Worm (Caenorhabditis elegans) whole organism, young adult: ENCODE data around the gene polq-1.

Source experiments
- F22D6.2 ChIP-seq: sonication (generic microtip); optimal IDR thresholded peaks from 2 replicates; lab custom pipeline; 2016; ENCODE audit warnings: mild to moderate bottlenecking, missing genetic modification characterization, missing compliant biosample characterization
- F23B12.7 ChIP-seq: sonication (generic microtip); optimal IDR thresholded peaks from 2 replicates; lab custom pipeline; 2017; ENCODE audit warnings: missing genetic modification characterization, mild to moderate bottlenecking, missing compliant biosample characterization, antibody characterized with exemption, moderate library complexity; ENCODE audit not compliant: insufficient read depth
- F37B4.10 ChIP-seq: fragments of 200-800 bp; sonication (Bioruptor generic); IDR thresholded peaks from 2 replicates; pipeline ENCODE4 v1.3.6; 2022; ENCODE audit warnings: missing genetic modification characterization, missing compliant biosample characterization
- F57A8.1 ChIP-seq: fragments of 200-800 bp; sonication (Bioruptor generic); optimal IDR thresholded peaks from 2 replicates; lab custom pipeline; 2018; ENCODE audit warnings: mild to moderate bottlenecking, missing genetic modification characterization, moderate library complexity, missing compliant biosample characterization
- F57C9.4 ChIP-seq: sonication (generic microtip); optimal IDR thresholded peaks from 2 replicates; lab custom pipeline; 2017; ENCODE audit warnings: mild to moderate bottlenecking, missing genetic modification characterization, missing compliant biosample characterization
- T07F8.4 ChIP-seq: sonication (generic microtip); optimal IDR thresholded peaks from 2 replicates; lab custom pipeline; 2016; ENCODE audit warnings: mild to moderate bottlenecking, missing genetic modification characterization, moderate library complexity, missing compliant biosample characterization
- T26A5.8 ChIP-seq: sonication (generic microtip); optimal IDR thresholded peaks from 2 replicates; lab custom pipeline; 2016; ENCODE audit warnings: missing genetic modification characterization, missing compliant biosample characterization
- Y53F4B.3 ChIP-seq: fragments of 200-800 bp; sonication (Bioruptor generic); IDR thresholded peaks from 2 replicates; pipeline ENCODE4 v1.3.6; 2022; ENCODE audit warnings: missing genetic modification reagents, missing genetic modification characterization, missing compliant biosample characterization
- Y67H2A.10 ChIP-seq: fragments of 200-800 bp; sonication (Bioruptor generic); conservative IDR thresholded peaks from 2 replicates; pipeline ENCODE4 v1.3.6; 2022; ENCODE audit warnings: missing genetic modification reagents, missing genetic modification characterization, missing compliant biosample characterization
- Y95B8A.8 ChIP-seq: fragments of 200-800 bp; sonication (Bioruptor generic); IDR thresholded peaks from 2 replicates; pipeline ENCODE4 v1.3.6; 2022; ENCODE audit warnings: missing genetic modification reagents, missing genetic modification characterization, missing compliant biosample characterization
- ama-1 ChIP-seq, 3 experiments: fragments of 150-350 bp in 1 of 3; sonication (generic microtip) in 2 of 3; optimal IDR thresholded peaks; 2 replicates each; lab custom pipeline; 2014 to 2018; ENCODE audit warnings: missing biosample characterization in 2 of 3, missing genetic modification characterization in 2 of 3, missing genetic modification reagents in 2 of 3
- aptf-2 ChIP-seq: fragments of 200-800 bp; sonication (Bioruptor generic); conservative IDR thresholded peaks from 2 replicates; pipeline ENCODE4 v1.3.6; 2022; ENCODE audit warnings: missing genetic modification reagents, missing genetic modification characterization, missing compliant biosample characterization
- bed-1 ChIP-seq: fragments of 200-800 bp; sonication (Bioruptor generic); IDR thresholded peaks from 2 replicates; pipeline ENCODE4 v1.3.6; 2022; ENCODE audit warnings: missing genetic modification reagents, missing genetic modification characterization, missing compliant biosample characterization
- cebp-2 ChIP-seq: fragments of 200-800 bp; sonication (Bioruptor generic); IDR thresholded peaks from 2 replicates; pipeline ENCODE4 v1.3.6; 2022; ENCODE audit warnings: missing genetic modification characterization, missing compliant biosample characterization
- ceh-27 ChIP-seq: fragments of 200-800 bp; sonication (Bioruptor generic); optimal IDR thresholded peaks from 2 replicates; lab custom pipeline; 2018; ENCODE audit warnings: mild to moderate bottlenecking, missing genetic modification characterization, moderate library complexity, missing compliant biosample characterization
- ceh-91 ChIP-seq: fragments of 200-800 bp; sonication (Bioruptor generic); IDR thresholded peaks from 2 replicates; pipeline ENCODE4 v1.3.6; 2022; ENCODE audit warnings: missing genetic modification reagents, missing genetic modification characterization, missing compliant biosample characterization
- chd-7 ChIP-seq: sonication (generic microtip); optimal IDR thresholded peaks from 2 replicates; lab custom pipeline; 2016; ENCODE audit warnings: mild to moderate bottlenecking, missing genetic modification characterization, moderate library complexity, missing compliant biosample characterization
- egl-44 ChIP-seq: fragments of 200-800 bp; sonication (Bioruptor generic); IDR thresholded peaks from 2 replicates; pipeline ENCODE4 v1.3.6; 2022; ENCODE audit warnings: missing genetic modification reagents, missing genetic modification characterization, missing compliant biosample characterization
- ets-4 ChIP-seq: fragments of 200-800 bp; sonication (Bioruptor generic); optimal IDR thresholded peaks from 2 replicates; lab custom pipeline; 2018; ENCODE audit warnings: mild to moderate bottlenecking, missing genetic modification characterization, missing compliant biosample characterization
- fkh-3 ChIP-seq: sonication (generic microtip); optimal IDR thresholded peaks from 2 replicates; lab custom pipeline; 2016; ENCODE audit warnings: mild to moderate bottlenecking, missing genetic modification characterization, missing compliant biosample characterization
- hmg-1.2 ChIP-seq: fragments of 200-800 bp; sonication (Bioruptor generic); IDR thresholded peaks from 2 replicates; pipeline ENCODE4 v1.3.6; 2022; ENCODE audit warnings: missing genetic modification reagents, missing genetic modification characterization, missing compliant biosample characterization
- hmg-20 ChIP-seq: fragments of 200-800 bp; sonication (Bioruptor generic); IDR thresholded peaks from 2 replicates; pipeline ENCODE4 v1.3.6; 2022; ENCODE audit warnings: missing genetic modification reagents, missing genetic modification characterization, missing compliant biosample characterization
- hrde-1 ChIP-seq: sonication (generic microtip); optimal IDR thresholded peaks from 2 replicates; lab custom pipeline; 2016; ENCODE audit warnings: missing genetic modification characterization, mild to moderate bottlenecking, missing compliant biosample characterization, moderate library complexity, missing genotype, missing genetic modification reagents, borderline replicate concordance
- lag-1 ChIP-seq: fragments of 200-800 bp; sonication (Bioruptor generic); IDR thresholded peaks from 2 replicates; pipeline ENCODE4 v1.3.6; 2022; ENCODE audit warnings: missing genetic modification reagents, missing genetic modification characterization, missing compliant biosample characterization
- let-526 ChIP-seq: fragments of 200-800 bp; sonication (Bioruptor generic); IDR thresholded peaks from 2 replicates; pipeline ENCODE4 v1.3.6; 2022; ENCODE audit warnings: missing genetic modification reagents, missing genetic modification characterization, missing compliant biosample characterization
- let-607 ChIP-seq, 2 experiments: fragments of 200-800 bp in 1 of 2; sonication (Bioruptor generic) in 1 of 2; sonication (generic microtip) in 1 of 2; optimal IDR thresholded peaks; 2 replicates each; lab custom pipeline; 2016 to 2018; ENCODE audit warnings: mild to moderate bottlenecking in 2 of 2, missing compliant biosample characterization in 2 of 2, missing genetic modification characterization in 2 of 2, moderate library complexity in 2 of 2, missing genotype in 1 of 2
- lsl-1 ChIP-seq: fragments of 200-800 bp; sonication (Bioruptor generic); optimal IDR thresholded peaks from 2 replicates; lab custom pipeline; 2018; ENCODE audit warnings: mild to moderate bottlenecking, missing genetic modification characterization, moderate library complexity, missing compliant biosample characterization
- lsy-27 ChIP-seq: sonication (generic microtip); optimal IDR thresholded peaks from 2 replicates; lab custom pipeline; 2017; ENCODE audit warnings: missing genetic modification characterization, mild to moderate bottlenecking, missing compliant biosample characterization, antibody characterized with exemption, missing genotype, borderline replicate concordance; ENCODE audit not compliant: insufficient read depth
- madf-6 ChIP-seq: fragments of 200-800 bp; sonication (Bioruptor generic); IDR thresholded peaks from 2 replicates; pipeline ENCODE4 v1.3.6; 2022; ENCODE audit warnings: missing genetic modification reagents, missing genetic modification characterization, missing compliant biosample characterization
- madf-8 ChIP-seq: fragments of 200-800 bp; sonication (Bioruptor generic); conservative IDR thresholded peaks from 2 replicates; pipeline ENCODE4 v1.3.6; 2022; ENCODE audit warnings: missing genetic modification reagents, missing genetic modification characterization, missing compliant biosample characterization
- nhr-179 ChIP-seq: sonication (generic microtip); optimal IDR thresholded peaks from 2 replicates; lab custom pipeline; 2016; ENCODE audit warnings: mild to moderate bottlenecking, missing genetic modification characterization, missing compliant biosample characterization
- nhr-80 ChIP-seq: sonication (generic microtip); optimal IDR thresholded peaks from 2 replicates; lab custom pipeline; 2016; ENCODE audit warnings: missing genetic modification characterization, missing compliant biosample characterization
- pha-4 ChIP-seq: fragments of 150-350 bp; sonication (generic microtip); optimal IDR thresholded peaks from 2 replicates; lab custom pipeline; 2014; ENCODE audit warnings: missing biosample characterization, missing genetic modification reagents, missing genetic modification characterization
- rec-8 ChIP-seq, 2 experiments: sonication (generic microtip); optimal IDR thresholded peaks; 2 replicates each; lab custom pipeline; 2016; ENCODE audit warnings: mild to moderate bottlenecking in 2 of 2, missing genetic modification characterization in 2 of 2, missing genetic modification reagents in 2 of 2, missing genotype in 2 of 2, missing biosample characterization in 1 of 2, missing compliant biosample characterization in 1 of 2, moderate library complexity in 1 of 2
- repo-1 ChIP-seq: sonication (generic microtip); optimal IDR thresholded peaks from 2 replicates; lab custom pipeline; 2017; ENCODE audit warnings: mild to moderate bottlenecking, missing genetic modification characterization, missing compliant biosample characterization
- rpc-1 ChIP-seq, 2 experiments: fragments of 150-350 bp in 1 of 2; sonication (generic microtip) in 1 of 2; optimal IDR thresholded peaks; 2 replicates each; lab custom pipeline; 2014 to 2018; ENCODE audit warnings: missing biosample characterization in 1 of 2, missing genetic modification characterization in 1 of 2, missing genetic modification reagents in 1 of 2, missing genotype in 1 of 2
- snpc-1.1 ChIP-seq: sonication (generic microtip); optimal IDR thresholded peaks from 2 replicates; lab custom pipeline; 2017; ENCODE audit warnings: missing genetic modification characterization, mild to moderate bottlenecking, missing compliant biosample characterization, antibody characterized with exemption, moderate library complexity, missing genotype, missing genetic modification reagents; ENCODE audit not compliant: insufficient read depth
- snpc-1.3 ChIP-seq: sonication (generic microtip); optimal IDR thresholded peaks from 2 replicates; lab custom pipeline; 2017; ENCODE audit warnings: missing genetic modification characterization, mild to moderate bottlenecking, missing compliant biosample characterization, antibody characterized with exemption, moderate library complexity, missing genotype, missing genetic modification reagents; ENCODE audit not compliant: insufficient read depth
- somi-1 ChIP-seq: fragments of 200-800 bp; sonication (Bioruptor generic); optimal IDR thresholded peaks from 2 replicates; lab custom pipeline; 2018; ENCODE audit warnings: mild to moderate bottlenecking, missing genetic modification characterization, missing compliant biosample characterization
- tbx-9 ChIP-seq: sonication (generic microtip); optimal IDR thresholded peaks from 2 replicates; lab custom pipeline; 2016; ENCODE audit warnings: borderline replicate concordance, missing genetic modification characterization, inconsistent platforms, missing compliant biosample characterization
- tlf-1 ChIP-seq: fragments of 200-800 bp; sonication (Bioruptor generic); optimal IDR thresholded peaks from 2 replicates; lab custom pipeline; 2018; ENCODE audit warnings: mild to moderate bottlenecking, missing genetic modification characterization, missing compliant biosample characterization
- unc-130 ChIP-seq: sonication (generic microtip); optimal IDR thresholded peaks from 2 replicates; lab custom pipeline; 2016; ENCODE audit warnings: missing genetic modification reagents, missing genetic modification characterization, missing compliant biosample characterization
- xnd-1 ChIP-seq: sonication (generic microtip); optimal IDR thresholded peaks from 2 replicates; lab custom pipeline; 2016; ENCODE audit warnings: missing genotype, missing genetic modification reagents, missing genetic modification characterization, missing compliant biosample characterization
- ztf-25 ChIP-seq: fragments of 200-800 bp; sonication (Bioruptor generic); IDR thresholded peaks from 2 replicates; pipeline ENCODE4 v1.3.6; 2022; ENCODE audit warnings: missing genetic modification reagents, missing genetic modification characterization, missing compliant biosample characterization
- ztf-26 ChIP-seq: sonication (generic microtip); optimal IDR thresholded peaks from 2 replicates; lab custom pipeline; 2017; ENCODE audit warnings: missing genetic modification characterization, missing compliant biosample characterization
- ztf-6 ChIP-seq: fragments of 200-800 bp; sonication (Bioruptor generic); IDR thresholded peaks from 2 replicates; pipeline ENCODE4 v1.3.6; 2022; ENCODE audit warnings: missing genetic modification reagents, missing genetic modification characterization, missing compliant biosample characterization

The polq-1 gene

DNA sequence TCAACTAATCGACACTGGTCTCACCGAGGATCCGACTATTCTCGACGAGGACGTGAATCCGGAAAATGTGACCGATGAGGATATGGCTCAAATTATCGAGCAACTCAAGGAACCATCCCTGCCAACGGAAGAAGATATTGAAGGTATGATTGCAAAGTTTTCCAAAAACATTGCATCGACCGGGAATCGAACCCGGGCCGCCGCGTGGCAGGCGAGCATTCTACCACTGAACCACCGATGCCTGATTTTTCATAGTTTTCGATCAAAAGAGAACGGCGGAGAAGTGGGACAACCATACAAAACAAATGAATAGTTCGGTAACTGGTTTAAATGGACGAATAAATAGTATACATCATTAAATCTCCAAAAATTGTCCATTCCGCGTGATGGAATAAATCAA lies 41.1 kb downstream of the polq-1 start (continued):
- TF ChIP-seq egl-44 (GFP tag; lab: Robert Waterston, UW) (no peak; the same call in 1 of the 2 replicates), hmg-20 (GFP tag; lab: Robert Waterston, UW) (no peak), repo-1 (no peak), lag-1 (GFP tag; lab: Robert Waterston, UW) (no peak), F57C9.4 (no peak), somi-1 (GFP tag; lab: Kevin White, UChicago) (no peak), Y53F4B.3 (GFP tag; lab: Robert Waterston, UW) (no peak), xnd-1 (tag; lab: Kevin White, UChicago) (no peak), Y67H2A.10 (GFP tag; lab: Robert Waterston, UW) (no peak), Y95B8A.8 (GFP tag; lab: Robert Waterston, UW) (0 out of 2 replicates have a peak, but pooled peaks have one; percentile 21), madf-6 (GFP tag; lab: Robert Waterston, UW) (peak; percentile 61), lsy-27 (tag; lab: Kevin White, UChicago) (no peak), hmg-1.2 (GFP tag; lab: Robert Waterston, UW) (peak; percentile 72), snpc-1.3 (peak; percentile 75), aptf-2 (GFP tag; lab: Robert Waterston, UW) (no peak), ets-4 (GFP tag; lab: Kevin White, UChicago) (no peak), F37B4.10 (GFP tag; lab: Robert Waterston, UW) (no peak), unc-130 (GFP tag; lab: Kevin White, UChicago) (no peak), ama-1 (optimal IDR thresholded peaks at IDR 0.05; lab: Kevin White, UChicago) (no peak), ama-1 (GFP tag; optimal IDR thresholded peaks at IDR 0.05; lab: Kevin White, UChicago) (peak in 1 of 2 experiments; percentile 48), rpc-1 (optimal IDR thresholded peaks at IDR 0.05; lab: Kevin White, UChicago) (peak; percentile 77), rpc-1 (tag; optimal IDR thresholded peaks at IDR 0.05; lab: Kevin White, UChicago) (peak; percentile 87), let-607 (tag; optimal IDR thresholded peaks at IDR 0.05; lab: Kevin White, UChicago) (peak in 1 of 2 experiments; percentile 43), chd-7 (peak; percentile 71), F57A8.1 (GFP tag; lab: Kevin White, UChicago) (no peak), ceh-27 (no peak), T26A5.8 (tag; lab: Kevin White, UChicago) (no peak), fkh-3 (tag; lab: Kevin White, UChicago) (no peak), nhr-179 (tag; lab: Kevin White, UChicago) (no peak), bed-1 (no peak), T07F8.4 (tag; lab: Kevin White, UChicago) (peak; percentile 51), ztf-6 (GFP tag; lab: Robert Waterston, UW) (no peak), nhr-80 (tag; lab: Kevin White, UChicago) (peak; percentile 17), pha-4 (tag; lab: Kevin White, UChicago) (no peak), madf-8 (GFP tag; lab: Robert Waterston, UW) (no peak)

DNA sequence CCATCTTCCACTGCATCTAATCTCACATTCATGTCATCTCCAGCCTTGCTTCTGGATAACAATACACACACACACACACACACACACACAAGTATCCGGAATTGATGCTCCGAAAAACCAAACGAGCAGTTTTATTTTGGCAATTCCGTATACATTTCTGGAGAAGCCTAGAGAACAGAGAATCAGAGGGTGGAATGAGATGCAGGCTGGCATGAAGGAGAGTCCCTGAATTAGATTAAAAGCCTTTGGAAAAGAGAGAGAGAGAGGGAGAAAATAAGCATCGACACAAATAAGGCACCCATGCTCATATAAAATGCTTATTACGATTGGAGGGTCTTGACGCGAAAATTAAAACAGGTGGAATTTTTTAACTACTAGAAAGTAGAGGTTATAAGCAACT lies 42.2 kb downstream of the polq-1 start:
- TF ChIP-seq let-526 (no peak), cebp-2 (no peak), F22D6.2 (tag; lab: Kevin White, UChicago) (no peak), tlf-1 (GFP tag; lab: Kevin White, UChicago) (no peak), ceh-91 (GFP tag; lab: Robert Waterston, UW) (no peak), tbx-9 (tag; lab: Kevin White, UChicago) (no peak), chd-7 (no peak), hrde-1 (tag; lab: Kevin White, UChicago) (no peak), Y95B8A.8 (GFP tag; lab: Robert Waterston, UW) (no peak), ztf-25 (GFP tag; lab: Robert Waterston, UW) (no peak), snpc-1.1 (no peak), lsl-1 (GFP tag; lab: Kevin White, UChicago) (no peak), F23B12.7 (tag; lab: Kevin White, UChicago) (no peak), rec-8 (tag; optimal IDR thresholded peaks at IDR 0.05; lab: Kevin White, UChicago) (no peak), ztf-26 (no peak)
- TF ChIP-seq, all 124 proteins: peak for 0
